Worm (Caenorhabditis elegans) whole organism, L1 larva: ENCODE data around the gene memb-2.
"Not testable (repeated sequence)": the region's sequence is repeated elsewhere in the genome, so short reads cannot be mapped to it uniquely, and the experiment has no call there.

Experiments used
- C16A3.4 ChIP-seq: fragments of 150-350 bp; optimal IDR thresholded peaks from 2 replicates; lab custom pipeline; 2014; ENCODE audit warnings: missing biosample characterization, missing genetic modification characterization
- C34B4.2 ChIP-seq: sonication (generic microtip); optimal IDR thresholded peaks from 2 replicates; lab custom pipeline; 2017; ENCODE audit warnings: mild to moderate bottlenecking, missing genetic modification characterization, missing compliant biosample characterization
- aha-1 ChIP-seq: fragments of 150-350 bp; optimal IDR thresholded peaks from 2 replicates; lab custom pipeline; 2014; ENCODE audit warnings: missing biosample characterization, missing genetic modification characterization
- aly-2 ChIP-seq: fragments of 150-350 bp; optimal IDR thresholded peaks from 2 replicates; lab custom pipeline; 2014; ENCODE audit warnings: missing biosample characterization, missing genetic modification characterization
- ceh-90 ChIP-seq: sonication (generic microtip); optimal IDR thresholded peaks from 2 replicates; lab custom pipeline; 2016; ENCODE audit warnings: missing genetic modification characterization, missing compliant biosample characterization
- ces-1 ChIP-seq: fragments of 150-350 bp; optimal IDR thresholded peaks from 2 replicates; lab custom pipeline; 2014; ENCODE audit warnings: missing biosample characterization, missing genetic modification reagents, missing genetic modification characterization
- efl-1 ChIP-seq, 4 experiments: fragments of 150-350 bp; optimal IDR thresholded peaks in 3 of 4; peaks in 1 of 4; 1 replicate in 1 of 4; 2 replicates in 3 of 4; lab custom pipeline; 2014; ENCODE audit warnings: missing biosample characterization in 2 of 4, missing genetic modification characterization in 2 of 4, missing genetic modification reagents in 2 of 4
- egl-27 ChIP-seq, 2 experiments: fragments of 150-350 bp in 1 of 2; sonication (generic microtip); optimal IDR thresholded peaks; 3 replicates each; lab custom pipeline; 2017 to 2018; ENCODE audit warnings: missing biosample characterization in 2 of 2, missing genetic modification characterization in 2 of 2, missing genetic modification reagents in 2 of 2
- elt-2 ChIP-seq: sonication (generic microtip); optimal IDR thresholded peaks from 2 replicates; lab custom pipeline; 2016; ENCODE audit warnings: missing genetic modification characterization, mild to moderate bottlenecking, inconsistent platforms, missing compliant biosample characterization, missing genetic modification reagents
- hlh-17 ChIP-seq: fragments of 200-800 bp; sonication (Bioruptor generic); optimal IDR thresholded peaks from 2 replicates; lab custom pipeline; 2018; ENCODE audit warnings: missing genetic modification characterization, mild to moderate bottlenecking, missing compliant biosample characterization, moderate library complexity, borderline replicate concordance
- hpl-2 ChIP-seq: fragments of 150-350 bp; optimal IDR thresholded peaks from 2 replicates; lab custom pipeline; 2014; ENCODE audit warnings: missing biosample characterization, missing genetic modification reagents, missing genetic modification characterization
- jun-1 ChIP-seq: fragments of 150-350 bp; optimal IDR thresholded peaks from 2 replicates; lab custom pipeline; 2014; ENCODE audit warnings: missing biosample characterization, missing genetic modification reagents, missing genetic modification characterization
- lin-35 ChIP-seq, 2 experiments: fragments of 150-350 bp; optimal IDR thresholded peaks; 2 replicates each; lab custom pipeline; 2014; ENCODE audit warnings: missing biosample characterization in 2 of 2, missing genetic modification characterization in 2 of 2, missing genetic modification reagents in 2 of 2
- lir-3 ChIP-seq: sonication (generic microtip); optimal IDR thresholded peaks from 2 replicates; lab custom pipeline; 2016; ENCODE audit warnings: mild to moderate bottlenecking, missing genetic modification characterization, moderate library complexity, missing compliant biosample characterization; ENCODE audit not compliant: poor library complexity
- mab-9 ChIP-seq: fragments of 200-800 bp; sonication (Bioruptor generic); IDR thresholded peaks from 2 replicates; pipeline ENCODE4 v1.3.6; 2022; ENCODE audit warnings: missing genetic modification reagents, missing genetic modification characterization, missing compliant biosample characterization
- mef-2 ChIP-seq: fragments of 150-350 bp; optimal IDR thresholded peaks from 2 replicates; lab custom pipeline; 2014; ENCODE audit warnings: missing biosample characterization, missing genetic modification characterization
- mep-1 ChIP-seq: fragments of 150-350 bp; optimal IDR thresholded peaks from 2 replicates; lab custom pipeline; 2014; ENCODE audit warnings: missing biosample characterization, missing genetic modification characterization
- nhr-237 ChIP-seq: fragments of 150-350 bp; optimal IDR thresholded peaks from 2 replicates; lab custom pipeline; 2014; ENCODE audit warnings: missing biosample characterization, missing genetic modification characterization
- nhr-28 ChIP-seq: fragments of 150-350 bp; optimal IDR thresholded peaks from 2 replicates; lab custom pipeline; 2014; ENCODE audit warnings: missing biosample characterization, missing genetic modification characterization
- nhr-47 ChIP-seq: sonication (generic microtip); optimal IDR thresholded peaks from 2 replicates; lab custom pipeline; 2016; ENCODE audit warnings: mild to moderate bottlenecking, missing genetic modification characterization, moderate library complexity, missing compliant biosample characterization
- nhr-71 ChIP-seq: sonication (generic microtip); optimal IDR thresholded peaks from 2 replicates; lab custom pipeline; 2016; ENCODE audit warnings: mild to moderate bottlenecking, missing genetic modification characterization, moderate library complexity, missing compliant biosample characterization
- nhr-76 ChIP-seq: sonication (generic microtip); optimal IDR thresholded peaks from 2 replicates; lab custom pipeline; 2017; ENCODE audit warnings: missing biosample characterization, missing genetic modification characterization
- pag-3 ChIP-seq: sonication (generic microtip); optimal IDR thresholded peaks from 2 replicates; lab custom pipeline; 2017; ENCODE audit warnings: missing genetic modification characterization, mild to moderate bottlenecking, missing compliant biosample characterization, antibody characterized with exemption, borderline replicate concordance; ENCODE audit not compliant: insufficient read depth
- pax-3 ChIP-seq: fragments of 200-800 bp; sonication (Bioruptor generic); optimal IDR thresholded peaks from 2 replicates; lab custom pipeline; 2018; ENCODE audit warnings: mild to moderate bottlenecking, missing genetic modification characterization, moderate library complexity, missing compliant biosample characterization
- pqm-1 ChIP-seq: sonication (generic microtip); optimal IDR thresholded peaks from 3 replicates; lab custom pipeline; 2017; ENCODE audit warnings: missing biosample characterization, missing genetic modification characterization
- sox-4 ChIP-seq: sonication (generic microtip); optimal IDR thresholded peaks from 2 replicates; lab custom pipeline; 2016; ENCODE audit warnings: missing genetic modification characterization, missing compliant biosample characterization
- tbx-2 ChIP-seq: sonication (generic microtip); optimal IDR thresholded peaks from 2 replicates; lab custom pipeline; 2016; ENCODE audit warnings: missing genetic modification characterization, missing compliant biosample characterization
- tlp-1 ChIP-seq: fragments of 150-350 bp; optimal IDR thresholded peaks from 2 replicates; lab custom pipeline; 2014; ENCODE audit warnings: missing biosample characterization, missing genetic modification characterization
- unc-86 ChIP-seq: sonication (generic microtip); optimal IDR thresholded peaks from 2 replicates; lab custom pipeline; 2016; ENCODE audit warnings: missing genetic modification characterization, missing compliant biosample characterization
- unc-98 ChIP-seq: fragments of 200-800 bp; sonication (Bioruptor generic); IDR thresholded peaks from 2 replicates; pipeline ENCODE4 v1.3.6; 2022; ENCODE audit warnings: missing genetic modification characterization, missing compliant biosample characterization
- xbp-1 ChIP-seq: sonication (generic microtip); optimal IDR thresholded peaks from 2 replicates; lab custom pipeline; 2016; ENCODE audit warnings: missing genetic modification characterization, missing compliant biosample characterization

memb-2 gene

ce11 chrV:5666036-5666729 lies 46.2 kb upstream of the memb-2 start, which contains the start of gene C14C11.7:
C14C11.7 (minus strand) TSS chrV:5666086.
- TF ChIP-seq egl-27 (tag; optimal IDR thresholded peaks at IDR 0.05; lab: Kevin White, UChicago) (no peak), pax-3 (tag; lab: Kevin White, UChicago) (no peak), hpl-2 (GFP tag; lab: Kevin White, UChicago) (no peak), mab-9 (no peak), pqm-1 (tag; lab: Kevin White, UChicago) (no peak), nhr-28 (no peak), tbx-2 (tag; lab: Kevin White, UChicago) (no peak), pag-3 (tag; lab: Kevin White, UChicago) (no peak), ces-1 (GFP tag; lab: Kevin White, UChicago) (no peak), aha-1 (no peak), C16A3.4 (tag; lab: Kevin White, UChicago) (no peak), xbp-1 (tag; lab: Kevin White, UChicago) (no peak), nhr-47 (no peak), jun-1 (tag; lab: Kevin White, UChicago) (no peak), lir-3 (tag; lab: Kevin White, UChicago) (no peak), tlp-1 (tag; lab: Kevin White, UChicago) (no peak), unc-98 (GFP tag; lab: Robert Waterston, UW) (no peak)

DNA sequence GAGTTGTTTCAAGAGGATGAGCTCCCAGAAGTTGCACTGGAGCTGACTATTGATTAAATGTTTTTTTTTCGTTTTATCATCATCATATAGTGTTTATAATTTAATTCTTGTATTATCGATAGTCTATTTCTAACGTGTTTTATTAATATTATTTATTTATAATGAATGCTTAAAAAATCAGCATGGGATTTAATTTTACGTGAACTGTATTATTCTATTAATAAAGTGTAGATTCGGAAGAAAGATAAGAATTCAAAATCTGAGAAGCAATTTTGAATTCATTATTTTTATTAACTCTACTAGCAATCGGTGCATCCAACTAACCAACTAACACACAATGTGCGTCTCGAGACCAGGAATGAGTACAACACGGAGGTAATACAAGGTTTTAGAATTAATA lies 43.4 kb upstream of the memb-2 start, which contains the start of gene C14C11.1:
Gene C14C11.1 (plus strand): TSS at position 301 of the 400 bp plus-strand sequence.
- TF ChIP-seq nhr-237 (tag; lab: Kevin White, UChicago); mep-1 (tag; lab: Kevin White, UChicago); nhr-76: not testable (repeated sequence)

- TF ChIP-seq sox-4: no peak
- no peak for TF ChIP-seq aly-2 (tag; lab: Kevin White, UChicago)
- no peak for TF ChIP-seq pqm-1 (tag; lab: Kevin White, UChicago)
- TF ChIP-seq unc-86 (tag; lab: Kevin White, UChicago): no peak
- TF ChIP-seq lin-35 (GFP tag; optimal IDR thresholded peaks at IDR 0.05; lab: Kevin White, UChicago): no peak
- no peak for TF ChIP-seq C34B4.2 (tag; lab: Kevin White, UChicago)
- TF ChIP-seq mef-2: no peak
- TF ChIP-seq ceh-90 (tag; lab: Kevin White, UChicago): no peak
- no peak for TF ChIP-seq nhr-71 (tag; lab: Kevin White, UChicago)
- TF ChIP-seq efl-1 (optimal IDR thresholded peaks at IDR 0.05; lab: Kevin White, UChicago): no peak
- no peak for TF ChIP-seq efl-1 (GFP tag; optimal IDR thresholded peaks at IDR 0.05 in 1 of 2; lab: Kevin White, UChicago)
Observed at ce11 chrV:5660604-5661209, 40.8 kb upstream of the memb-2 start, which contains the start of the genes mut-14 and C14C11.2. mut-14 (minus strand) TSS chrV:5660704. C14C11.2 (plus strand) TSS chrV:5661159.

DNA sequence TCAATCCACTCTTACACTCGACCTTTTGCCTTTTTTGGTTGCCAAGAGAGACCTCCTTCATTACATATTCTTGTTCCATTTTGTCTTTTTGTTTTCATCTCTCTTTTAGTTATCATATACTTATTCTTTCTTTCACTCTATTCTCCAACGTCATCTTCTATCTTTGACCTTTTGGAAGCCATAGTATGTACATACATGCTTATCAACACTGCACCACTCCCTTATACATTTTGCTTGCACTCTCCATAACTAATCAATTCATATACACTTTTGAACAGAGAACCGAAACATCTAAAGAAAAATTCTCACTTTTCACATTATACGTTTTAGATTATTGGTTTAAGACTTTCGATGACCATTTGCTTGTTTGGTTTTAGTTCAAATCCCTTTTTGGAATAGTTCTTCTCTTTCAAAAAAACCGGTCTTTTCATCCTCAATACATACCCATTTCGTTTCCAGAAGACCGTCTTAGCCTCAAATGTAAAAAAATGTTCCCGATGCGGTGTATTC lies 34.1 kb upstream of the memb-2 start, which contains the start of gene hex-2:
Gene hex-2 (plus strand): TSS at position 460 of the 510 bp plus-strand sequence.
- peak; percentile 11 for TF ChIP-seq elt-2 (tag; lab: Kevin White, UChicago)
- TF ChIP-seq hlh-17: no peak
- no peak for TF ChIP-seq aly-2 (tag; lab: Kevin White, UChicago)
- no peak for TF ChIP-seq efl-1 (optimal IDR thresholded peaks at IDR 0.05; lab: Kevin White, UChicago)
- peak in 1 of 2 experiments; percentile 51 for TF ChIP-seq efl-1 (GFP tag; optimal IDR thresholded peaks at IDR 0.05 in 1 of 2; lab: Kevin White, UChicago)
- no peak for TF ChIP-seq pqm-1 (tag; lab: Kevin White, UChicago)
